Worm (Caenorhabditis elegans): ENCODE results near the gene B0244.10.

Gene B0244.10

ce11 chrIII:5734905-5735304, at the start of gene B0244.10:
TSS of gene B0244.10 (plus strand) at chrIII:5735158.
- peak; percentile 28 for TF ChIP-seq tlp-1 (tag; optimal IDR thresholded peaks at IDR 0.05)
- no peak for TF ChIP-seq C04F5.9 (tag; optimal IDR thresholded peaks at IDR 0.05)
- TF ChIP-seq elt-2 (tag; optimal IDR thresholded peaks at IDR 0.05), result peak; percentile 74
- TF ChIP-seq hlh-17 (GFP tag; optimal IDR thresholded peaks at IDR 0.05; ENCODE audit: borderline replicate concordance), result no peak
- no peak for TF ChIP-seq blmp-1 (tag; optimal IDR thresholded peaks at IDR 0.05)

ce11 chrIII:5688246-5688645, 46.7 kb upstream of the B0244.10 start:
- TF ChIP-seq dsc-1 (tag; optimal IDR thresholded peaks at IDR 0.05), result no peak
- TF ChIP-seq C16A3.4 (tag; optimal IDR thresholded peaks at IDR 0.05), result peak; percentile 12
- 0 out of 2 replicates have a peak, but pooled peaks have one; percentile 7 for TF ChIP-seq isw-1 (GFP tag; IDR thresholded peaks at IDR 0.05)
- TF ChIP-seq hlh-4 (tag; optimal IDR thresholded peaks at IDR 0.05), result no peak
- no peak for TF ChIP-seq mab-9 (GFP tag; IDR thresholded peaks at IDR 0.05)
- TF ChIP-seq nhr-71 (tag; optimal IDR thresholded peaks at IDR 0.05), result peak; percentile 64
- no peak for TF ChIP-seq mef-2 (tag; optimal IDR thresholded peaks at IDR 0.05)
- no peak for TF ChIP-seq C04F5.9 (tag; optimal IDR thresholded peaks at IDR 0.05)
- no peak for TF ChIP-seq irx-1 (tag; optimal IDR thresholded peaks at IDR 0.05)
- peak; percentile 43 for TF ChIP-seq rnt-1 (tag; optimal IDR thresholded peaks at IDR 0.05)
- TF ChIP-seq unc-86 (tag; optimal IDR thresholded peaks at IDR 0.05), result peak; percentile 7
- no peak for TF ChIP-seq elt-3 (tag; optimal IDR thresholded peaks at IDR 0.05)
- no peak for TF ChIP-seq alr-1 (tag; optimal IDR thresholded peaks at IDR 0.05; ENCODE audit: borderline replicate concordance)
- TF ChIP-seq fkh-10 (GFP tag; optimal IDR thresholded peaks at IDR 0.05), result peak; percentile 5
- no peak for TF ChIP-seq C34B4.2 (tag; optimal IDR thresholded peaks at IDR 0.05)
- TF ChIP-seq aly-2 (tag; optimal IDR thresholded peaks at IDR 0.05), result no peak
- peak; percentile 55 for TF ChIP-seq mep-1 (tag; optimal IDR thresholded peaks at IDR 0.05)
- TF ChIP-seq xbp-1 (tag; optimal IDR thresholded peaks at IDR 0.05), result peak; percentile 13
- peak in 2 of 3 experiments; percentile 47 to 64 for TF ChIP-seq ceh-82 (tag; optimal IDR thresholded peaks at IDR 0.05)
- TF ChIP-seq nhr-11 (tag; optimal IDR thresholded peaks at IDR 0.05), result no peak
- TF ChIP-seq nhr-20 (tag; optimal IDR thresholded peaks at IDR 0.05), result peak; percentile 34
- no peak for TF ChIP-seq zip-4 (GFP tag; optimal IDR thresholded peaks at IDR 0.05)
- peak in 1 of 2 experiments; percentile 19 for TF ChIP-seq mdl-1 (tag; optimal IDR thresholded peaks at IDR 0.05)
- no peak for TF ChIP-seq hpl-2 (GFP tag; optimal IDR thresholded peaks at IDR 0.05)
- TF ChIP-seq ceh-8 (GFP tag; optimal IDR thresholded peaks at IDR 0.05), result no peak
- TF ChIP-seq swsn-7 (tag; optimal IDR thresholded peaks at IDR 0.05), result peak; percentile 47
- TF ChIP-seq efl-1 (optimal IDR thresholded peaks at IDR 0.05), result peak; percentile 29 to 30
- no peak for TF ChIP-seq efl-1 (GFP tag; optimal IDR thresholded peaks at IDR 0.05 in 1 of 2)
- TF ChIP-seq tbx-2 (tag; optimal IDR thresholded peaks at IDR 0.05), result peak; percentile 42
- peak; percentile 49 for TF ChIP-seq nhr-47 (tag; optimal IDR thresholded peaks at IDR 0.05)
- peak; percentile 1 for TF ChIP-seq snpc-4 (tag; optimal IDR thresholded peaks at IDR 0.05)
- peak; percentile 35 for TF ChIP-seq skn-1 (tag; optimal IDR thresholded peaks at IDR 0.05)
- no peak for TF ChIP-seq grh-1 (GFP tag; IDR thresholded peaks at IDR 0.05)
- peak; percentile 33 for TF ChIP-seq fos-1 (tag; optimal IDR thresholded peaks at IDR 0.05)
- TF ChIP-seq tlp-1 (tag; optimal IDR thresholded peaks at IDR 0.05), result no peak
- TF ChIP-seq nhr-90 (tag; optimal IDR thresholded peaks at IDR 0.05; ENCODE audit: poor library complexity), result no peak
- TF ChIP-seq unc-62 (GFP tag; optimal IDR thresholded peaks at IDR 0.05), result no peak
- peak in 1 of 3 experiments; percentile 32 for TF ChIP-seq dpl-1 (GFP tag; optimal IDR thresholded peaks at IDR 0.05)
- TF ChIP-seq nhr-19 (GFP tag; conservative IDR thresholded peaks at IDR 0.05), result peak; percentile 16
- no peak for TF ChIP-seq lin-13 (GFP tag; optimal IDR thresholded peaks at IDR 0.05)
- TF ChIP-seq ztf-11 (tag; optimal IDR thresholded peaks at IDR 0.05), result peak in 1 of 2 experiments; percentile 30
- TF ChIP-seq lin-35 (GFP tag; optimal IDR thresholded peaks at IDR 0.05), result peak in 1 of 2 experiments; percentile 54
- TF ChIP-seq ceh-90 (tag; optimal IDR thresholded peaks at IDR 0.05), result no peak
- peak; percentile 47 for TF ChIP-seq nhr-77 (tag; optimal IDR thresholded peaks at IDR 0.05)
- no peak for TF ChIP-seq F16B12.6 (tag; optimal IDR thresholded peaks at IDR 0.05)
- no peak for TF ChIP-seq pax-3 (tag; optimal IDR thresholded peaks at IDR 0.05)
- no peak for TF ChIP-seq nhr-237 (tag; optimal IDR thresholded peaks at IDR 0.05)
- no peak for TF ChIP-seq blmp-1 (tag; optimal IDR thresholded peaks at IDR 0.05)
- TF ChIP-seq ces-1 (GFP tag; optimal IDR thresholded peaks at IDR 0.05), result no peak

Measured in whole organism, L1 larva.